Fruit fly (Drosophila melanogaster): Measurements from ENCODE around the gene Cbs.

Cbs gene

dm6 chrX:21044831-21045447 lies at the start of gene Cbs (continued):
- peak; percentile 66 for TF ChIP-seq CG10209 (GFP tag; optimal IDR thresholded peaks at IDR 0.05)
- TF ChIP-seq pho (GFP tag; optimal IDR thresholded peaks at IDR 0.05) = no peak
- no peak for TF ChIP-seq CG3407 (GFP tag; optimal IDR thresholded peaks at IDR 0.05)
- TF ChIP-seq CG15601 (tag; optimal IDR thresholded peaks at IDR 0.05) = peak; percentile 52
- no peak for TF ChIP-seq trem (tag; optimal IDR thresholded peaks at IDR 0.05)
- no peak for TF ChIP-seq oc (tag; optimal IDR thresholded peaks at IDR 0.05)
- peak; percentile 49 for TF ChIP-seq ewg (GFP tag; optimal IDR thresholded peaks at IDR 0.05)
- 0 out of 2 replicates have a peak, but pooled peaks have one; percentile 34 for TF ChIP-seq E2f2 (GFP tag; IDR thresholded peaks at IDR 0.05)
- no peak for TF ChIP-seq Kr (GFP tag; optimal IDR thresholded peaks at IDR 0.05)
- TF ChIP-seq Awh (GFP tag; IDR thresholded peaks at IDR 0.05) = peak; percentile 34; the same call in 1 of the 2 replicates
- no peak for TF ChIP-seq eyg (GFP tag; optimal IDR thresholded peaks at IDR 0.05)
- no peak for TF ChIP-seq Camta (GFP tag; optimal IDR thresholded peaks at IDR 0.05)
- no peak for TF ChIP-seq CG3995 (GFP tag; optimal IDR thresholded peaks at IDR 0.05)
- TF ChIP-seq CG8359 (GFP tag; optimal IDR thresholded peaks at IDR 0.05; ENCODE audit: borderline replicate concordance) = peak; percentile 15
- TF ChIP-seq CG10147 (GFP tag; optimal IDR thresholded peaks at IDR 0.05) = peak; percentile 52
- TF ChIP-seq Usf (GFP tag; optimal IDR thresholded peaks at IDR 0.05) = peak; percentile 58
- peak; percentile 83 for TF ChIP-seq ci (GFP tag; IDR thresholded peaks at IDR 0.05)
- TF ChIP-seq nerfin-1 (tag; optimal IDR thresholded peaks at IDR 0.05) = peak; percentile 29
- TF ChIP-seq CG6654 (GFP tag; optimal IDR thresholded peaks at IDR 0.05) = no peak
- peak; percentile 79 for TF ChIP-seq vvl (GFP tag; IDR thresholded peaks at IDR 0.05)
- TF ChIP-seq crp (GFP tag; optimal IDR thresholded peaks at IDR 0.05) = no peak
- TF ChIP-seq dati (GFP tag; IDR thresholded peaks at IDR 0.05) = no peak
- TF ChIP-seq Ravus (GFP tag; IDR thresholded peaks at IDR 0.05) = peak; percentile 23; the same call in 1 of the 2 replicates
- no peak for TF ChIP-seq vnd (GFP tag; IDR thresholded peaks at IDR 0.05; ENCODE audit: partially characterized antibody)
- no peak for TF ChIP-seq CG6854 (GFP tag; optimal IDR thresholded peaks at IDR 0.05)
- TF ChIP-seq Aef1 (GFP tag; IDR thresholded peaks at IDR 0.05) = peak; percentile 50; the same call in 1 of the 3 replicates
- TF ChIP-seq Neu2 (GFP tag; optimal IDR thresholded peaks at IDR 0.05; ENCODE audit: borderline replicate concordance) = no peak
- no peak for TF ChIP-seq ftz-f1 (GFP tag; optimal IDR thresholded peaks at IDR 0.05)
- TF ChIP-seq NK7.1 (GFP tag; optimal IDR thresholded peaks at IDR 0.05) = no peak
- no peak for TF ChIP-seq her (GFP tag; optimal IDR thresholded peaks at IDR 0.05)
- no peak for TF ChIP-seq CG17568 (GFP tag; optimal IDR thresholded peaks at IDR 0.05)
- peak; percentile 79 for TF ChIP-seq CG9727 (GFP tag; optimal IDR thresholded peaks at IDR 0.05)
- TF ChIP-seq CG8281 (tag; optimal IDR thresholded peaks at IDR 0.05) = peak; percentile 26
- no peak for TF ChIP-seq maf-S (GFP tag; optimal IDR thresholded peaks at IDR 0.05)
- peak; percentile 10 for TF ChIP-seq CG12219 (GFP tag; optimal IDR thresholded peaks at IDR 0.05)
- peak; percentile 35 for TF ChIP-seq CG11723 (GFP tag; optimal IDR thresholded peaks at IDR 0.05)
- no peak for TF ChIP-seq tll (GFP tag; optimal IDR thresholded peaks at IDR 0.05)
- peak; percentile 79 for TF ChIP-seq gem (tag; optimal IDR thresholded peaks at IDR 0.05)
- no peak for TF ChIP-seq toy (GFP tag; IDR thresholded peaks at IDR 0.05)
- TF ChIP-seq CG13123 (GFP tag; optimal IDR thresholded peaks at IDR 0.05) = peak; percentile 10
- TF ChIP-seq twi (tag; optimal IDR thresholded peaks at IDR 0.05) = no peak
- TF ChIP-seq CG17385 (GFP tag; optimal IDR thresholded peaks at IDR 0.05) = peak; percentile 46
- TF ChIP-seq scrt (GFP tag; optimal IDR thresholded peaks at IDR 0.05) = peak; percentile 51
- peak; percentile 19 for TF ChIP-seq Nf-YB (GFP tag; optimal IDR thresholded peaks at IDR 0.05)
- no peak for TF ChIP-seq nom (GFP tag; optimal IDR thresholded peaks at IDR 0.05)
- TF ChIP-seq CG9817 (tag; optimal IDR thresholded peaks at IDR 0.05) = peak; percentile 45
- no peak for TF ChIP-seq pros (GFP tag; optimal IDR thresholded peaks at IDR 0.05)
- TF ChIP-seq salm (tag; optimal IDR thresholded peaks at IDR 0.05) = no peak
- TF ChIP-seq Sox102F (GFP tag; optimal IDR thresholded peaks at IDR 0.05) = peak; percentile 59

Measured in whole organism, embryonic.